Worm (Caenorhabditis elegans) whole organism, L1 larva: Measurements from ENCODE around the gene C01G10.6.
A peak's percentile ranks its signal among the peaks of the same experiment; 100 is the strongest.

ENCODE experiments used
- C04F5.9 ChIP-seq: sonication (generic microtip); optimal IDR thresholded peaks from 2 replicates; lab custom pipeline; 2016; ENCODE audit warnings: missing genetic modification characterization, missing compliant biosample characterization
- alr-1 ChIP-seq: fragments of 200-800 bp; sonication (Bioruptor generic); optimal IDR thresholded peaks from 2 replicates; lab custom pipeline; 2018; ENCODE audit warnings: borderline replicate concordance, mild to moderate bottlenecking, missing genetic modification characterization, missing compliant biosample characterization
- ama-1 ChIP-seq: fragments of 150-350 bp; optimal IDR thresholded peaks from 2 replicates; lab custom pipeline; 2014
- ceh-63 ChIP-seq: fragments of 200-800 bp; sonication (Bioruptor generic); optimal IDR thresholded peaks from 2 replicates; lab custom pipeline; 2018; ENCODE audit warnings: mild to moderate bottlenecking, missing genetic modification characterization, missing compliant biosample characterization
- ceh-8 ChIP-seq: fragments of 200-800 bp; sonication (Bioruptor generic); optimal IDR thresholded peaks from 2 replicates; lab custom pipeline; 2018; ENCODE audit warnings: mild to moderate bottlenecking, missing genetic modification characterization, moderate library complexity, missing compliant biosample characterization
- ceh-82 ChIP-seq, 3 experiments: fragments of 150-350 bp in 1 of 3; sonication (generic microtip) in 2 of 3; optimal IDR thresholded peaks; 2 replicates each; lab custom pipeline; 2014 to 2017; ENCODE audit warnings: missing biosample characterization in 3 of 3, missing genetic modification characterization in 3 of 3
- ces-1 ChIP-seq: fragments of 150-350 bp; optimal IDR thresholded peaks from 2 replicates; lab custom pipeline; 2014; ENCODE audit warnings: missing biosample characterization, missing genetic modification reagents, missing genetic modification characterization
- efl-1 ChIP-seq, 4 experiments: fragments of 150-350 bp; optimal IDR thresholded peaks in 3 of 4; peaks in 1 of 4; 1 replicate in 1 of 4; 2 replicates in 3 of 4; lab custom pipeline; 2014; ENCODE audit warnings: missing biosample characterization in 2 of 4, missing genetic modification characterization in 2 of 4, missing genetic modification reagents in 2 of 4
- elt-2 ChIP-seq: sonication (generic microtip); optimal IDR thresholded peaks from 2 replicates; lab custom pipeline; 2016; ENCODE audit warnings: missing genetic modification characterization, mild to moderate bottlenecking, inconsistent platforms, missing compliant biosample characterization, missing genetic modification reagents
- fkh-10 ChIP-seq: sonication (generic microtip); optimal IDR thresholded peaks from 2 replicates; lab custom pipeline; 2017; ENCODE audit warnings: missing biosample characterization, missing genetic modification reagents, missing genetic modification characterization
- grh-1 ChIP-seq: fragments of 200-800 bp; sonication (Bioruptor generic); IDR thresholded peaks from 2 replicates; pipeline ENCODE4 v1.3.6; 2022; ENCODE audit warnings: missing genetic modification reagents, missing genetic modification characterization, missing compliant biosample characterization
- hlh-17 ChIP-seq: fragments of 200-800 bp; sonication (Bioruptor generic); optimal IDR thresholded peaks from 2 replicates; lab custom pipeline; 2018; ENCODE audit warnings: missing genetic modification characterization, mild to moderate bottlenecking, missing compliant biosample characterization, moderate library complexity, borderline replicate concordance
- hlh-4 ChIP-seq: sonication (generic microtip); optimal IDR thresholded peaks from 2 replicates; lab custom pipeline; 2016; ENCODE audit warnings: mild to moderate bottlenecking, missing genetic modification characterization, missing compliant biosample characterization
- irx-1 ChIP-seq: sonication (generic microtip); optimal IDR thresholded peaks from 2 replicates; lab custom pipeline; 2016; ENCODE audit warnings: missing genetic modification characterization, missing compliant biosample characterization
- lin-15B ChIP-seq: fragments of 150-350 bp; sonication (generic microtip); optimal IDR thresholded peaks from 3 replicates; lab custom pipeline; 2014; ENCODE audit warnings: missing biosample characterization, missing genetic modification characterization
- lir-3 ChIP-seq: sonication (generic microtip); optimal IDR thresholded peaks from 2 replicates; lab custom pipeline; 2016; ENCODE audit warnings: mild to moderate bottlenecking, missing genetic modification characterization, moderate library complexity, missing compliant biosample characterization; ENCODE audit not compliant: poor library complexity
- mdl-1 ChIP-seq, 2 experiments: fragments of 150-350 bp; optimal IDR thresholded peaks; 2 replicates each; lab custom pipeline; 2014 to 2017; ENCODE audit warnings: missing biosample characterization in 2 of 2, missing genetic modification characterization in 2 of 2, inconsistent platforms in 1 of 2
- mef-2 ChIP-seq: fragments of 150-350 bp; optimal IDR thresholded peaks from 2 replicates; lab custom pipeline; 2014; ENCODE audit warnings: missing biosample characterization, missing genetic modification characterization
- mep-1 ChIP-seq: fragments of 150-350 bp; optimal IDR thresholded peaks from 2 replicates; lab custom pipeline; 2014; ENCODE audit warnings: missing biosample characterization, missing genetic modification characterization
- nhr-11 ChIP-seq: fragments of 150-350 bp; optimal IDR thresholded peaks from 2 replicates; lab custom pipeline; 2014; ENCODE audit warnings: missing biosample characterization, missing genetic modification characterization
- nhr-19 ChIP-seq: fragments of 200-800 bp; sonication (Bioruptor generic); conservative IDR thresholded peaks from 2 replicates; pipeline ENCODE4 v1.3.6; 2022; ENCODE audit warnings: missing genetic modification characterization, missing compliant biosample characterization
- nhr-20 ChIP-seq: sonication (generic microtip); optimal IDR thresholded peaks from 2 replicates; lab custom pipeline; 2016; ENCODE audit warnings: mild to moderate bottlenecking, missing genetic modification characterization, missing compliant biosample characterization
- nhr-237 ChIP-seq: fragments of 150-350 bp; optimal IDR thresholded peaks from 2 replicates; lab custom pipeline; 2014; ENCODE audit warnings: missing biosample characterization, missing genetic modification characterization
- nhr-28 ChIP-seq: fragments of 150-350 bp; optimal IDR thresholded peaks from 2 replicates; lab custom pipeline; 2014; ENCODE audit warnings: missing biosample characterization, missing genetic modification characterization
- nhr-71 ChIP-seq: sonication (generic microtip); optimal IDR thresholded peaks from 2 replicates; lab custom pipeline; 2016; ENCODE audit warnings: mild to moderate bottlenecking, missing genetic modification characterization, moderate library complexity, missing compliant biosample characterization
- nhr-77 ChIP-seq: fragments of 150-350 bp; optimal IDR thresholded peaks from 2 replicates; lab custom pipeline; 2014; ENCODE audit warnings: missing biosample characterization, missing genetic modification characterization
- nhr-84 ChIP-seq: sonication (generic microtip); optimal IDR thresholded peaks from 2 replicates; lab custom pipeline; 2017; ENCODE audit warnings: missing biosample characterization, missing genetic modification characterization
- nhr-85 ChIP-seq: sonication (generic microtip); peaks from one replicate; lab custom pipeline; 2016; ENCODE audit warnings: missing genetic modification characterization, inconsistent platforms, missing compliant biosample characterization
- rnt-1 ChIP-seq: sonication (generic microtip); optimal IDR thresholded peaks from 2 replicates; lab custom pipeline; 2016; ENCODE audit warnings: mild to moderate bottlenecking, missing genetic modification characterization, moderate library complexity, missing compliant biosample characterization
- snpc-4 ChIP-seq: fragments of 150-350 bp; optimal IDR thresholded peaks from 2 replicates; lab custom pipeline; 2014; ENCODE audit warnings: missing biosample characterization, missing genetic modification characterization
- sox-4 ChIP-seq: sonication (generic microtip); optimal IDR thresholded peaks from 2 replicates; lab custom pipeline; 2016; ENCODE audit warnings: missing genetic modification characterization, missing compliant biosample characterization
- swsn-7 ChIP-seq: sonication (generic microtip); optimal IDR thresholded peaks from 2 replicates; lab custom pipeline; 2016; ENCODE audit warnings: missing genetic modification characterization, missing compliant biosample characterization
- unc-130 ChIP-seq: fragments of 150-350 bp; optimal IDR thresholded peaks from 2 replicates; lab custom pipeline; 2017; ENCODE audit warnings: missing biosample characterization, missing genetic modification characterization, inconsistent platforms
- unc-86 ChIP-seq: sonication (generic microtip); optimal IDR thresholded peaks from 2 replicates; lab custom pipeline; 2016; ENCODE audit warnings: missing genetic modification characterization, missing compliant biosample characterization
- ztf-11 ChIP-seq, 2 experiments: sonication (generic microtip); optimal IDR thresholded peaks; 2 replicates each; lab custom pipeline; 2016 to 2017; ENCODE audit warnings: missing genetic modification characterization in 2 of 2, missing biosample characterization in 1 of 2, missing compliant biosample characterization in 1 of 2

C01G10.6 gene

ce11 chrV:15085335-15085800 is 2.1 kb upstream of the C01G10.6 start, which contains the start of the genes ahsa-1 and C01G10.7 (continued):
- no peak for TF ChIP-seq nhr-11 (tag; lab: Kevin White, UChicago)
- TF ChIP-seq lir-3, result peak; percentile 97
- TF ChIP-seq hlh-17 (GFP tag; lab: Kevin White, UChicago), result no peak
- peak; percentile 88 for TF ChIP-seq C04F5.9 (tag; lab: Kevin White, UChicago)
- no peak for TF ChIP-seq ceh-63 (GFP tag; lab: Kevin White, UChicago)
- peak; percentile 69 for TF ChIP-seq elt-2 (tag; lab: Kevin White, UChicago)
- TF ChIP-seq irx-1, result peak; percentile 92

DNA sequence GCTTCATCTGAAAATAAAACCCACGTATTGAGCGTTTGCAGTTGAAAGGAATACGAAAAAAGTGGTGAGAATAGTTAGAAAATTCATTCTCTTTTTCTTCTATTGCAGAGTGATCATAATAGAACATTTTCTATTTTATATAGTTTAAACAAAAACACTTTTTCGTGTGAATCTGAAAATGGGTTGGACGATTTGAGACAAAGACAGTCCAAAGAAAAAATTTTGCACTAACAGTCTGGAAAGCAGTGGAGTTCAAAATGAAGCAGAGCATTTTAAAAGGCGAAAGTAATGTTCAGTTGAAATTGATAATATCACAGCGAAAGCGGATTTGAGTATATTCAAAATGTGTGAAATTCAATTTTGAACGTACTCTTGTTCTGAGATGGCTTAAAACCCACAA is 1.2 kb downstream of the C01G10.6 start, which contains the start of gene C01G10.18:
TSS of gene C01G10.18 (minus strand) at position 101 of the 400 bp plus-strand sequence.
- no peak for TF ChIP-seq hlh-4 (tag; lab: Kevin White, UChicago)

- TF ChIP-seq nhr-77 (tag; lab: Kevin White, UChicago), result no peak
- no peak for TF ChIP-seq efl-1 (optimal IDR thresholded peaks at IDR 0.05; lab: Kevin White, UChicago)
- TF ChIP-seq efl-1 (GFP tag; optimal IDR thresholded peaks at IDR 0.05 in 1 of 2; lab: Kevin White, UChicago), result peak in 1 of 2 experiments; percentile 13
Measured at ce11 chrV:15089438-15089837, 2.0 kb downstream of the C01G10.6 start, which contains the start of the genes C01G10.5 and C01G10.4. TSS of gene C01G10.5 (minus strand) at chrV:15089538. TSS of gene C01G10.4 (plus strand) at chrV:15089740.

DNA sequence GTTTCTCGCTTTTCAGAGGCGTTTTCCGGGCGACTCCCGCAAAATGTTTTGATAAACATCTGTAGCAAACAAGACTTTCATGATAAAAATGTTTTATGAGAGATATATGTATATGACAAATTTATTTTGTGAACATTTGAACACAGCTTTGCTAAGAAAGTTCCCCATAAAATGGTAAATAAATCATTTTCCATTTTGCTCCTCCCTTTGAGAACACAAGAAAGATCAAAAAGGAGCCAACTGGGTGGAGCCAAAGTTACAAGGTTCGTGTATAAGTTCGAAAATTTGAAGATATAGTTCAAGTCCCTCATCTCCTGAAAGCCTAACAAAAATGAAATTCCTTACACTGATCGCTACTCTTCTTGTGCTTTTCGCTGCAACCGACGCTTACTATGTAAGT is 3.0 kb downstream of the C01G10.6 start, which contains the start of gene C01G10.17:
TSS of gene C01G10.17 (plus strand) at position 301 of the 400 bp plus-strand sequence.
- TF ChIP-seq lir-3 (no peak), ceh-8 (no peak), unc-130 (tag; lab: Kevin White, UChicago) (no peak), nhr-237 (no peak), fkh-10 (GFP tag; lab: Kevin White, UChicago) (no peak), nhr-20 (tag; lab: Kevin White, UChicago) (no peak), lin-15B (no peak), snpc-4 (tag; lab: Kevin White, UChicago) (no peak), nhr-19 (no peak), rnt-1 (tag; lab: Kevin White, UChicago) (no peak), swsn-7 (tag; lab: Kevin White, UChicago) (no peak), ceh-82 (tag; optimal IDR thresholded peaks at IDR 0.05; lab: Kevin White, UChicago) (no peak), mep-1 (tag; lab: Kevin White, UChicago) (no peak)

ce11 chrV:15092666-15093065 is 5.2 kb downstream of the C01G10.6 start, which contains the start of gene txt-12:
TSS of gene txt-12 (plus strand) at chrV:15092966.
- TF ChIP-seq nhr-77 (tag; lab: Kevin White, UChicago) (peak; percentile 14), unc-86 (tag; lab: Kevin White, UChicago) (no peak)

DNA sequence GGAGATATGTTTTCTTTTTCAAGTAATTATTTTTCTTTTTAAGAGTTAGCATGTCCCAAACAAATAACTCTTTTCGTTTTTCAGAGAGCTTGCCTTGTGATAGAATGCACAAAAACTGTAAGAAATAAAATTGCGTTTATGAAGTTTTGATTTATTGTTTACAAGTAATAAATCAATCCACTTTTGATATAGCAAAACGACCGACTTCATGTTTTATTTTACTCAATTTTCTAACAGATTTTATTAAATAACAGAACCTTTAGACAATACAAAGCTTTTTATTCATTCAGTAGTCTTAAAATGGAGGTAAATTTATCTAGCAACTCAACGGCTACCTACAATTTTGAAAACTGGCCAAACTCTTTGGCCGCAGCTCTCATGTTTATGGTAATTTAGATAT is 7.3 kb downstream of the C01G10.6 start, which contains the start of gene srx-78:
TSS of gene srx-78 (plus strand) at position 301 of the 400 bp plus-strand sequence.
- TF ChIP-seq alr-1 (tag; lab: Kevin White, UChicago) (no peak), unc-86 (tag; lab: Kevin White, UChicago) (no peak), unc-130 (tag; lab: Kevin White, UChicago) (no peak), nhr-84 (tag; lab: Kevin White, UChicago) (no peak)

DNA sequence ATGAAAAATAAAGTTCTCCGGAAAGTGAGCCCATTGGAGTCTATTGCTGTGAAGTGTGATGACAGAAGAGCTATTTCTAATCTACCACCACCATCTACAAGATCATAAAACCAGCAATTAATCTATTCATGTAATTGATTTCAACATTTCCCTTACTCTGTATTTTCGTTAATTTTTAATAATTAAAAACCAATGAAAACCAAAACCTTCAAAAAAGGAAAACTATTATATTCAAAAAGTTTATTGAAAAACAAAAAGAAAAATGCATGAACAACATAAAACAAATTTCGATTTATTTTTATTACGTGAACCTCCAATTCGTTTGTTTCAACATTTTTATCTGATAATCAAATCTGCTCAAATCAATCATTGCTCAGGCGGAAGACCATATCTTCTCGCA is 12.0 kb downstream of the C01G10.6 start, which contains the start of gene C01G10.1:
TSS of gene C01G10.1 (plus strand) at position 301 of the 400 bp plus-strand sequence.
- no peak for TF ChIP-seq nhr-71 (tag; lab: Kevin White, UChicago)
- TF ChIP-seq mef-2 (tag; lab: Kevin White, UChicago), result no peak
- no peak for TF ChIP-seq nhr-28 (tag; lab: Kevin White, UChicago)
- TF ChIP-seq nhr-20 (tag; lab: Kevin White, UChicago), result no peak
- TF ChIP-seq nhr-85 (tag; lab: Kevin White, UChicago), result no peak
- TF ChIP-seq snpc-4 (tag; lab: Kevin White, UChicago), result no peak
- TF ChIP-seq grh-1 (GFP tag; lab: Robert Waterston, UW), result no peak
- TF ChIP-seq ama-1 (lab: Kevin White, UChicago), result no peak
- no peak for TF ChIP-seq ztf-11 (tag; optimal IDR thresholded peaks at IDR 0.05; lab: Kevin White, UChicago)
- TF ChIP-seq sox-4 (tag; lab: Kevin White, UChicago), result no peak
- no peak for TF ChIP-seq ces-1 (GFP tag; lab: Kevin White, UChicago)
- TF ChIP-seq mdl-1 (tag; optimal IDR thresholded peaks at IDR 0.05; lab: Kevin White, UChicago), result no peak
- no peak for TF ChIP-seq nhr-77 (tag; lab: Kevin White, UChicago)
